Fruit fly (Drosophila melanogaster) whole organism, embryonic: ENCODE measurements around the gene Duba.

Experiments used
- CG11456 ChIP-seq: fragments of 200-800 bp; sonication (Bioruptor generic); IDR thresholded peaks from 3 replicates; pipeline ENCODE4 v1.3.6; 2022; ENCODE audit warnings: missing biosample characterization, missing genetic modification characterization
- CG17912 ChIP-seq: fragments of 200-800 bp; sonication (Bioruptor generic); optimal IDR thresholded peaks from 2 replicates; lab custom pipeline; 2018; ENCODE audit warnings: missing biosample characterization, mild to moderate bottlenecking, missing genetic modification characterization
- CG32772 ChIP-seq: fragments of 200-800 bp; sonication (Bioruptor generic); IDR thresholded peaks from 2 replicates; pipeline ENCODE4 v1.3.6; 2022; ENCODE audit warnings: missing biosample characterization, missing genetic modification characterization
- CG3838 ChIP-seq: fragments of 200-800 bp; sonication (Bioruptor generic); optimal IDR thresholded peaks from 3 replicates; lab custom pipeline; 2016; ENCODE audit warnings: missing biosample characterization, missing genetic modification characterization
- CG3995 ChIP-seq: fragments of 200-800 bp; sonication (Bioruptor generic); optimal IDR thresholded peaks from 3 replicates; lab custom pipeline; 2016; ENCODE audit warnings: missing biosample characterization, missing genetic modification characterization
- CG8924 ChIP-seq: fragments of 200-800 bp; optimal IDR thresholded peaks from 3 replicates; lab custom pipeline; 2019; ENCODE audit warnings: missing biosample characterization, mild to moderate bottlenecking, missing genetic modification characterization, moderate library complexity
- H15 ChIP-seq: fragments of 200-800 bp; sonication (Bioruptor generic); IDR thresholded peaks from 3 replicates; pipeline ENCODE4 v1.3.6; 2022; ENCODE audit warnings: missing biosample characterization, missing genetic modification characterization
- dmrt99B ChIP-seq: fragments of 200-800 bp; sonication (Bioruptor generic); optimal IDR thresholded peaks from 2 replicates; lab custom pipeline; 2018; ENCODE audit warnings: missing biosample characterization, mild to moderate bottlenecking, missing genetic modification characterization, moderate library complexity
- dpn ChIP-seq, 2 experiments: fragments of 200-800 bp; sonication (Bioruptor generic); optimal IDR thresholded peaks; 3 replicates each; lab custom pipeline; 2016; ENCODE audit warnings: missing biosample characterization in 2 of 2, missing genetic modification characterization in 2 of 2
- lmd ChIP-seq: fragments of 200-800 bp; sonication (Bioruptor generic); IDR thresholded peaks from 2 replicates; pipeline ENCODE4 v1.3.6; 2022; ENCODE audit warnings: missing biosample characterization, missing genetic modification characterization
- p53 ChIP-seq: fragments of 200-800 bp; sonication (Bioruptor generic); optimal IDR thresholded peaks from 2 replicates; lab custom pipeline; 2016; ENCODE audit warnings: missing biosample characterization, missing genetic modification characterization
- slou ChIP-seq: fragments of 200-800 bp; sonication (Bioruptor generic); optimal IDR thresholded peaks from 3 replicates; lab custom pipeline; 2016; ENCODE audit warnings: missing biosample characterization, missing genetic modification characterization
- tin ChIP-seq: fragments of 200-800 bp; sonication (Bioruptor generic); optimal IDR thresholded peaks from 3 replicates; lab custom pipeline; 2016; ENCODE audit warnings: missing biosample characterization, missing genetic modification characterization

dm6 chr3L:11579919-11580318 lies 29.3 kb downstream of the Duba start, which contains the start of gene CG43390:
- TF ChIP-seq CG11456 (GFP tag; lab: Robert Waterston, UW) (no peak), dpn (GFP tag; optimal IDR thresholded peaks at IDR 0.05; lab: Kevin White, UChicago) (peak in 1 of 2 experiments; percentile 31), CG8924 (tag; lab: Kevin White, UChicago) (no peak), CG3995 (GFP tag; lab: Kevin White, UChicago) (no peak), CG32772 (GFP tag; lab: Robert Waterston, UW) (no peak), H15 (GFP tag; lab: Robert Waterston, UW) (no peak), slou (peak; percentile 4), lmd (GFP tag; lab: Robert Waterston, UW) (no peak), dmrt99B (tag; lab: Kevin White, UChicago) (no peak), CG3838 (GFP tag; lab: Kevin White, UChicago) (no peak), p53 (GFP tag; lab: Kevin White, UChicago) (no peak), CG17912 (GFP tag; lab: Kevin White, UChicago) (no peak), tin (GFP tag; lab: Kevin White, UChicago) (no peak)
